Fruit fly (Drosophila melanogaster) whole organism, embryonic: ENCODE measurements around the gene Jhbp16.

Source experiments
- Abd-B ChIP-seq: fragments of 200-800 bp; sonication (Bioruptor generic); optimal IDR thresholded peaks from 2 replicates; lab custom pipeline; 2018; ENCODE audit warnings: missing biosample characterization, mild to moderate bottlenecking, missing genetic modification characterization, moderate library complexity
- Atf3 ChIP-seq: fragments of 200-800 bp; sonication (Bioruptor generic); optimal IDR thresholded peaks from 3 replicates; lab custom pipeline; 2016; ENCODE audit warnings: missing biosample characterization, missing genetic modification characterization
- CG10147 ChIP-seq: fragments of 200-800 bp; sonication (Bioruptor generic); optimal IDR thresholded peaks from 2 replicates; lab custom pipeline; 2019; ENCODE audit warnings: missing biosample characterization, mild to moderate bottlenecking, missing genetic modification characterization, moderate library complexity
- CG10366 ChIP-seq: fragments of 200-800 bp; sonication (Bioruptor generic); IDR thresholded peaks from 2 replicates; pipeline ENCODE4 v1.3.6; 2022; ENCODE audit warnings: missing biosample characterization, missing genetic modification characterization
- CG10431 ChIP-seq: fragments of 200-800 bp; sonication (Bioruptor generic); optimal IDR thresholded peaks from 3 replicates; lab custom pipeline; 2018; ENCODE audit warnings: missing biosample characterization, mild to moderate bottlenecking, missing genetic modification characterization
- CG1233 ChIP-seq: fragments of 200-800 bp; sonication (Bioruptor generic); optimal IDR thresholded peaks from 4 replicates; lab custom pipeline; 2018; ENCODE audit warnings: missing biosample characterization, mild to moderate bottlenecking, missing genetic modification characterization
- CG13123 ChIP-seq: fragments of 200-800 bp; sonication (Bioruptor generic); optimal IDR thresholded peaks from 2 replicates; lab custom pipeline; 2016; ENCODE audit warnings: missing biosample characterization, missing genetic modification characterization
- CG13424 ChIP-seq: fragments of 200-800 bp; sonication (Bioruptor generic); optimal IDR thresholded peaks from 2 replicates; lab custom pipeline; 2019; ENCODE audit warnings: missing biosample characterization, mild to moderate bottlenecking, missing genetic modification characterization, moderate library complexity
- CG13775 ChIP-seq: fragments of 200-800 bp; sonication (Bioruptor generic); optimal IDR thresholded peaks from 3 replicates; lab custom pipeline; 2017; ENCODE audit warnings: missing biosample characterization, mild to moderate bottlenecking, missing genetic modification characterization
- CG16815 ChIP-seq: fragments of 200-800 bp; sonication (Bioruptor generic); optimal IDR thresholded peaks from 3 replicates; lab custom pipeline; 2017; ENCODE audit warnings: missing biosample characterization, mild to moderate bottlenecking, missing genetic modification characterization
- CG18262 ChIP-seq: fragments of 200-800 bp; optimal IDR thresholded peaks from 3 replicates; lab custom pipeline; 2019; ENCODE audit warnings: missing biosample characterization, mild to moderate bottlenecking, missing genetic modification characterization, moderate library complexity
- CG2712 ChIP-seq: fragments of 200-800 bp; optimal IDR thresholded peaks from 3 replicates; lab custom pipeline; 2019; ENCODE audit warnings: missing biosample characterization, mild to moderate bottlenecking, missing genetic modification characterization, moderate library complexity
- CG30403 ChIP-seq: fragments of 200-800 bp; sonication (Bioruptor generic); optimal IDR thresholded peaks from 3 replicates; lab custom pipeline; 2016; ENCODE audit warnings: missing biosample characterization, missing genetic modification characterization
- CG7987 ChIP-seq: fragments of 200-800 bp; sonication (Bioruptor generic); optimal IDR thresholded peaks from 2 replicates; lab custom pipeline; 2018; ENCODE audit warnings: missing biosample characterization, mild to moderate bottlenecking, missing genetic modification characterization, moderate library complexity
- CG8281 ChIP-seq: fragments of 200-800 bp; sonication (Bioruptor generic); optimal IDR thresholded peaks from 2 replicates; lab custom pipeline; 2018; ENCODE audit warnings: missing biosample characterization, mild to moderate bottlenecking, missing genetic modification characterization, moderate library complexity
- Drgx ChIP-seq: fragments of 200-800 bp; sonication (Bioruptor generic); IDR thresholded peaks from 2 replicates; pipeline ENCODE4 v1.3.6; 2022; ENCODE audit warnings: missing biosample characterization, missing genetic modification characterization
- Fer1 ChIP-seq: fragments of 200-800 bp; sonication (Bioruptor generic); optimal IDR thresholded peaks from 2 replicates; lab custom pipeline; 2017; ENCODE audit warnings: missing biosample characterization, mild to moderate bottlenecking, missing genetic modification characterization
- Hand ChIP-seq: fragments of 200-800 bp; sonication (Bioruptor generic); optimal IDR thresholded peaks from 2 replicates; lab custom pipeline; 2017; ENCODE audit warnings: mild to moderate bottlenecking, missing biosample characterization, missing genetic modification reagents, missing genetic modification characterization
- Kr ChIP-seq: fragments of 200-800 bp; sonication (Bioruptor generic); optimal IDR thresholded peaks from 2 replicates; lab custom pipeline; 2017; ENCODE audit warnings: missing biosample characterization, mild to moderate bottlenecking, missing genetic modification characterization
- PHDP ChIP-seq: fragments of 200-800 bp; sonication (Bioruptor generic); optimal IDR thresholded peaks from 3 replicates; lab custom pipeline; 2018; ENCODE audit warnings: missing biosample characterization, mild to moderate bottlenecking, missing genetic modification characterization, moderate library complexity
- Six4 ChIP-seq: fragments of 200-800 bp; sonication (Bioruptor generic); optimal IDR thresholded peaks from 2 replicates; lab custom pipeline; 2016; ENCODE audit warnings: missing biosample characterization, missing genetic modification characterization
- Stat92E ChIP-seq, 3 experiments: fragments of >200 bp in 2 of 3; fragments of 200-800 bp in 1 of 3; sonication (Bioruptor generic) in 1 of 3; optimal IDR thresholded peaks; 2 replicates each; lab custom pipeline; 2017 to 2019; ENCODE audit warnings: missing biosample characterization in 3 of 3, missing genetic modification characterization in 3 of 3, mild to moderate bottlenecking in 1 of 3, moderate library complexity in 1 of 3
- Taf1 ChIP-seq: fragments of 200-800 bp; sonication (Bioruptor generic); IDR thresholded peaks from 2 replicates; pipeline ENCODE4 v1.3.6; 2022; ENCODE audit warnings: missing biosample characterization, missing genetic modification characterization
- YL-1 ChIP-seq: fragments of 200-800 bp; sonication (Bioruptor generic); optimal IDR thresholded peaks from 3 replicates; lab custom pipeline; 2017; ENCODE audit warnings: missing biosample characterization, mild to moderate bottlenecking, missing genetic modification characterization
- aop ChIP-seq: fragments of 200-800 bp; sonication (Bioruptor generic); IDR thresholded peaks from 2 replicates; pipeline ENCODE4 v1.3.6; 2022; ENCODE audit warnings: missing biosample characterization, missing genetic modification characterization
- bsh ChIP-seq, 2 experiments: fragments of 200-800 bp; sonication (Bioruptor generic); optimal IDR thresholded peaks; 2 replicates each; lab custom pipeline; 2017 to 2018; ENCODE audit warnings: mild to moderate bottlenecking in 2 of 2, missing biosample characterization in 2 of 2, missing genetic modification characterization in 2 of 2, moderate library complexity in 1 of 2
- chinmo ChIP-seq: fragments of 200-800 bp; sonication (Bioruptor generic); IDR thresholded peaks from 4 replicates; pipeline ENCODE4 v1.3.6; 2022; ENCODE audit warnings: missing biosample characterization, missing genetic modification characterization; ENCODE audit not compliant: partially characterized antibody
- gsb-n ChIP-seq: fragments of 200-800 bp; sonication (Bioruptor generic); optimal IDR thresholded peaks from 3 replicates; lab custom pipeline; 2018; ENCODE audit warnings: missing biosample characterization, mild to moderate bottlenecking, missing genetic modification characterization
- jing ChIP-seq: fragments of 200-800 bp; sonication (Bioruptor generic); optimal IDR thresholded peaks from 2 replicates; lab custom pipeline; 2018; ENCODE audit warnings: missing biosample characterization, mild to moderate bottlenecking, missing genetic modification characterization
- kni ChIP-seq: fragments of 200-800 bp; sonication (Bioruptor generic); optimal IDR thresholded peaks from 3 replicates; lab custom pipeline; 2017; ENCODE audit warnings: mild to moderate bottlenecking, missing biosample characterization, missing genetic modification reagents, missing genetic modification characterization
- oc ChIP-seq: fragments of 200-800 bp; sonication (Bioruptor generic); optimal IDR thresholded peaks from 2 replicates; lab custom pipeline; 2018; ENCODE audit warnings: missing biosample characterization, mild to moderate bottlenecking, missing genetic modification characterization, moderate library complexity
- pnt ChIP-seq: fragments of 200-800 bp; sonication (Bioruptor generic); optimal IDR thresholded peaks from 3 replicates; lab custom pipeline; 2016; ENCODE audit warnings: missing biosample characterization, missing genetic modification characterization
- salm ChIP-seq: fragments of 200-800 bp; sonication (Bioruptor generic); optimal IDR thresholded peaks from 2 replicates; lab custom pipeline; 2018; ENCODE audit warnings: missing biosample characterization, mild to moderate bottlenecking, missing genetic modification characterization
- sim ChIP-seq: fragments of 200-800 bp; sonication (Bioruptor generic); IDR thresholded peaks from 2 replicates; pipeline ENCODE4 v1.3.6; 2022; ENCODE audit warnings: missing biosample characterization, missing genetic modification characterization
- trem ChIP-seq: fragments of 200-800 bp; optimal IDR thresholded peaks from 3 replicates; lab custom pipeline; 2019; ENCODE audit warnings: missing biosample characterization, mild to moderate bottlenecking, missing genetic modification characterization, moderate library complexity

Jhbp16 gene

DNA sequence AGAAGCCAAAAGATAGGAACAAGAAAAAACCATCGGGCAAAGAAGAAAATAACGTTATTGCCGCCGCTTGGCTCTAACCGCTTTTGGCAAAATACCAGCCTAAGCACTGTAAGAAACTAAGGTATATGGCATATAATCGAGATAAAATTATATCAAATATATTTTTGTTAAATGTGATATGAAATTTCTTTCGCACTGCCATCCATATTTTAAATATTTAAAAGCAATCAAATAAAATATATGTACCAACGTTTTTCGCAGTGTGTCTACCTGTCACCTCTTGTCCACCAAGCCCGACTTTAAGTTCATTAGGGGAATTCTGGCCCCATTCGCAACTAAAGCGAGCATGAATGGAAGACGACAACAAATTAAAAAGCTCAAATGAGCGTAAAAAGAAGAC is 36.4 kb upstream of the Jhbp16 start (continued):
- TF ChIP-seq PHDP (tag; lab: Kevin White, UChicago) (peak; percentile 79), YL-1 (GFP tag; lab: Kevin White, UChicago) (no peak), CG1233 (GFP tag; lab: Kevin White, UChicago) (peak; percentile 57), Fer1 (GFP tag; lab: Kevin White, UChicago) (peak; percentile 74), CG10366 (peak; percentile 59), CG16815 (GFP tag; lab: Kevin White, UChicago) (peak; percentile 37), gsb-n (tag; lab: Kevin White, UChicago) (peak; percentile 59), sim (0 out of 2 replicates have a peak, but pooled peaks have one; percentile 52), kni (GFP tag; lab: Kevin White, UChicago) (no peak), Hand (GFP tag; lab: Kevin White, UChicago) (peak; percentile 29), salm (no peak), CG30403 (GFP tag; lab: Kevin White, UChicago) (peak; percentile 82), Stat92E (GFP tag; optimal IDR thresholded peaks at IDR 0.05; lab: Kevin White, UChicago) (no peak), CG8281 (tag; lab: Kevin White, UChicago) (peak; percentile 18), oc (tag; lab: Kevin White, UChicago) (peak; percentile 56), trem (tag; lab: Kevin White, UChicago) (peak; percentile 29), Abd-B (GFP tag; lab: Kevin White, UChicago) (peak; percentile 62), CG10431 (GFP tag; lab: Kevin White, UChicago) (no peak), CG18262 (peak; percentile 65), Atf3 (GFP tag; lab: Kevin White, UChicago) (no peak), jing (no peak), Six4 (peak; percentile 42), CG13775 (peak; percentile 65), CG2712 (peak; percentile 78), CG13424 (peak; percentile 59), bsh (GFP tag; optimal IDR thresholded peaks at IDR 0.05; lab: Kevin White, UChicago) (peak in 1 of 2 experiments; percentile 84), CG13123 (GFP tag; lab: Kevin White, UChicago) (peak; percentile 9), pnt (GFP tag; lab: Kevin White, UChicago) (no peak), aop (GFP tag; lab: Robert Waterston, UW) (no peak), Taf1 (GFP tag; lab: Robert Waterston, UW) (peak; percentile 55; the same call in 1 of the 2 replicates), CG7987 (GFP tag; lab: Kevin White, UChicago) (no peak), Kr (GFP tag; lab: Kevin White, UChicago) (no peak)

DNA sequence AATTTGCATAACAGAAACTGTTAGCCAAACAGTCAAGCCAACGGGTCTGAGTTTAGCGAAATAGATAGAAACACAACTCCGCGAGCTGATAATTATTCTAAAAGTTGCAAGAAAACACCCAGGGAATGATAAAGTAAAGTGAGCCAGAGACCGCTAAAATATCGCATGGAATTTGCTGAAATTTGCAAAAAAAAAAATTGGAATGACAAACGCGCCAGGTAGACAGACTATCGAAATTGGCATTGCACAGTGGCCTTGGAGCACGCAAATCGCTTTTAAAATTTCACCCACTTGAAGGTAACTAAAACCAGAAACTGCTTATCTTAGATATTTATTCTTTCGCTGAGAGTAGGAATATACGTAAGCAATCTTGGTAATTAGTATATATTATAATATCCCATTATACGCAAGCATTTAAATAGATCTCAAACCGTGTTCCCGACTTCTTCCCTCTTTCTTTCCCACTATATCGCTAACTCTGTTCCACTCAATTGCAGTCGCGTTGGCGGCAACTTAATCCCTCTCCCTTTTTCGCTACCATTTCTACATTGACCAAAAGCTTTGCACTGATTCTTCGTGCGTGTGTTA is 35.9 kb upstream of the Jhbp16 start:
- 0 out of 2 replicates have a peak, but pooled peaks have one; percentile 14 for TF ChIP-seq Drgx (GFP tag; lab: Robert Waterston, UW)
- TF ChIP-seq chinmo (GFP tag; lab: Robert Waterston, UW), result 0 out of 4 replicates have a peak, but pooled peaks have one; percentile 15
- TF ChIP-seq CG10147 (GFP tag; lab: Kevin White, UChicago), result no peak
